Worm (Caenorhabditis elegans) whole organism, mixed stage, embryonic: ENCODE measurements around the gene taf-9.

Experiments used
- M03D4.4 ChIP-seq: sonication (generic microtip); optimal IDR thresholded peaks from 2 replicates; lab custom pipeline; 2017; ENCODE audit warnings: mild to moderate bottlenecking, missing genetic modification characterization, missing compliant biosample characterization
- bed-3 ChIP-seq: fragments of 200-800 bp; sonication (Bioruptor generic); optimal IDR thresholded peaks from 3 replicates; lab custom pipeline; 2018; ENCODE audit warnings: mild to moderate bottlenecking, missing genetic modification characterization, moderate library complexity, missing compliant biosample characterization
- ceh-43 ChIP-seq: fragments of 200-800 bp; sonication (Bioruptor generic); optimal IDR thresholded peaks from 2 replicates; lab custom pipeline; 2018; ENCODE audit warnings: mild to moderate bottlenecking, missing genetic modification characterization, moderate library complexity, missing compliant biosample characterization
- ceh-83 ChIP-seq: fragments of 200-800 bp; sonication (Bioruptor generic); optimal IDR thresholded peaks from 2 replicates; lab custom pipeline; 2018; ENCODE audit warnings: mild to moderate bottlenecking, missing genetic modification characterization, missing compliant biosample characterization
- ces-1 ChIP-seq: fragments of 150-350 bp; optimal IDR thresholded peaks from 2 replicates; lab custom pipeline; 2014; ENCODE audit warnings: missing biosample characterization, missing genetic modification reagents, missing genetic modification characterization
- cnd-1 ChIP-seq: fragments of 200-800 bp; sonication (Bioruptor generic); optimal IDR thresholded peaks from 2 replicates; lab custom pipeline; 2018; ENCODE audit warnings: mild to moderate bottlenecking, missing genetic modification characterization, missing compliant biosample characterization
- drap-1 ChIP-seq: fragments of 200-800 bp; sonication (Bioruptor generic); optimal IDR thresholded peaks from 3 replicates; lab custom pipeline; 2018; ENCODE audit warnings: mild to moderate bottlenecking, missing genetic modification characterization, missing compliant biosample characterization
- elt-1 ChIP-seq: sonication (generic microtip); optimal IDR thresholded peaks from 2 replicates; lab custom pipeline; 2017; ENCODE audit warnings: missing genetic modification characterization, mild to moderate bottlenecking, missing compliant biosample characterization, antibody characterized with exemption, moderate library complexity, borderline replicate concordance; ENCODE audit not compliant: insufficient read depth
- elt-3 ChIP-seq: fragments of 150-350 bp; optimal IDR thresholded peaks from 2 replicates; lab custom pipeline; 2014; ENCODE audit warnings: missing biosample characterization, missing genetic modification characterization
- flh-1 ChIP-seq: fragments of 200-800 bp; sonication (Bioruptor generic); optimal IDR thresholded peaks from 2 replicates; lab custom pipeline; 2018; ENCODE audit warnings: mild to moderate bottlenecking, missing genetic modification characterization, moderate library complexity, missing compliant biosample characterization
- ham-2 ChIP-seq: fragments of 200-800 bp; sonication (Bioruptor generic); optimal IDR thresholded peaks from 2 replicates; lab custom pipeline; 2018; ENCODE audit warnings: mild to moderate bottlenecking, missing genetic modification characterization, missing compliant biosample characterization
- hlh-1 ChIP-seq: fragments of 150-350 bp; optimal IDR thresholded peaks from 2 replicates; lab custom pipeline; 2014; ENCODE audit warnings: missing biosample characterization, missing genetic modification reagents, missing genetic modification characterization
- lin-13 ChIP-seq: fragments of 150-350 bp; optimal IDR thresholded peaks from 2 replicates; lab custom pipeline; 2014; ENCODE audit warnings: missing biosample characterization, missing genetic modification characterization
- lin-32 ChIP-seq: fragments of 200-800 bp; sonication (Bioruptor generic); optimal IDR thresholded peaks from 2 replicates; lab custom pipeline; 2018; ENCODE audit warnings: mild to moderate bottlenecking, missing genetic modification characterization, missing compliant biosample characterization
- lsy-2 ChIP-seq: fragments of 150-350 bp; optimal IDR thresholded peaks from 2 replicates; lab custom pipeline; 2014; ENCODE audit warnings: missing biosample characterization, missing genetic modification characterization
- mep-1 ChIP-seq: fragments of 150-350 bp; optimal IDR thresholded peaks from 2 replicates; lab custom pipeline; 2017; ENCODE audit warnings: missing biosample characterization, missing genetic modification reagents, missing genetic modification characterization, inconsistent platforms
- mls-2 ChIP-seq: sonication (generic microtip); optimal IDR thresholded peaks from 2 replicates; lab custom pipeline; 2016; ENCODE audit warnings: mild to moderate bottlenecking, missing genetic modification characterization, moderate library complexity, missing compliant biosample characterization
- nhr-12 ChIP-seq: fragments of 150-350 bp; optimal IDR thresholded peaks from 2 replicates; lab custom pipeline; 2014; ENCODE audit warnings: missing biosample characterization, missing genetic modification characterization
- nhr-2 ChIP-seq: fragments of 150-350 bp; optimal IDR thresholded peaks from 2 replicates; lab custom pipeline; 2014; ENCODE audit warnings: missing biosample characterization, missing genetic modification characterization
- nhr-28 ChIP-seq: fragments of 150-350 bp; optimal IDR thresholded peaks from 2 replicates; lab custom pipeline; 2014; ENCODE audit warnings: missing biosample characterization, missing genetic modification characterization
- pha-4 ChIP-seq: fragments of 150-350 bp; optimal IDR thresholded peaks from 2 replicates; lab custom pipeline; 2018; ENCODE audit warnings: missing biosample characterization, missing genetic modification reagents, missing genetic modification characterization
- sem-2 ChIP-seq: fragments of 200-800 bp; sonication (Bioruptor generic); optimal IDR thresholded peaks from 2 replicates; lab custom pipeline; 2018; ENCODE audit warnings: mild to moderate bottlenecking, missing genetic modification characterization, missing compliant biosample characterization
- snpc-4 ChIP-seq: fragments of 150-350 bp; optimal IDR thresholded peaks from 2 replicates; lab custom pipeline; 2014; ENCODE audit warnings: missing biosample characterization, missing genetic modification characterization
- sptf-1 ChIP-seq: sonication (generic microtip); optimal IDR thresholded peaks from 2 replicates; lab custom pipeline; 2017; ENCODE audit warnings: mild to moderate bottlenecking, missing genetic modification characterization, moderate library complexity, missing compliant biosample characterization
- tbx-8 ChIP-seq: fragments of 200-800 bp; sonication (Bioruptor generic); optimal IDR thresholded peaks from 2 replicates; lab custom pipeline; 2018; ENCODE audit warnings: mild to moderate bottlenecking, missing genetic modification characterization, moderate library complexity, missing compliant biosample characterization
- unc-120 ChIP-seq: sonication (generic microtip); optimal IDR thresholded peaks from 2 replicates; lab custom pipeline; 2017; ENCODE audit warnings: missing genetic modification characterization, missing compliant biosample characterization; ENCODE audit not compliant: poor library complexity, severe bottlenecking
- unc-39 ChIP-seq: fragments of 150-350 bp; optimal IDR thresholded peaks from 2 replicates; lab custom pipeline; 2014; ENCODE audit warnings: missing biosample characterization, missing genetic modification characterization
- unc-62 ChIP-seq: fragments of 150-350 bp; optimal IDR thresholded peaks from 2 replicates; lab custom pipeline; 2014; ENCODE audit warnings: missing biosample characterization, missing genetic modification reagents, missing genetic modification characterization
- zip-8 ChIP-seq: fragments of 150-350 bp; optimal IDR thresholded peaks from 2 replicates; lab custom pipeline; 2014; ENCODE audit warnings: missing biosample characterization, missing genetic modification characterization
- ztf-11 ChIP-seq: fragments of 150-350 bp; optimal IDR thresholded peaks from 2 replicates; lab custom pipeline; 2014; ENCODE audit warnings: missing biosample characterization, missing genetic modification characterization

taf-9 gene

DNA sequence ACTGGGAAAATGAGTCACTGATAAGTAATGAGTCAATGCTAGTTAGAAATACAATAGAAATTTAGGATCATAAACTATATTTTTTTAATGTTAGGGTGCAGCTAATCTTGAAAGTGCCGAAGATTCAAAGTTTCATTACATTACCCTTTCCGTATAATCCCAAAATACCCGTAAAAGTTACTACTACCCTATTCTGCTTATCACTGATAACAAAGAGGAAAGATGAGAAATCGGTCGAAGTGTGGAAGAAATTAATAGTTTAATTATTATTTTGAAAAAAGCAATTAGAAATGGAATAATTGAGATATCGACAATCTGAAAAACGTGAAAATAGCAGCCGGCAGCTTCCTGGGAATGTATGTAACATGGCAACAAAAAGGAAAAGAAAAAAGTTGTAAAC lies 17.2 kb upstream of the taf-9 start:
- TF ChIP-seq unc-120 (tag; lab: Kevin White, UChicago): no peak
- no peak for TF ChIP-seq M03D4.4 (tag; lab: Kevin White, UChicago)
- TF ChIP-seq tbx-8: no peak
- no peak for TF ChIP-seq sptf-1 (tag; lab: Kevin White, UChicago)
- TF ChIP-seq ham-2 (GFP tag; lab: Kevin White, UChicago): no peak

DNA sequence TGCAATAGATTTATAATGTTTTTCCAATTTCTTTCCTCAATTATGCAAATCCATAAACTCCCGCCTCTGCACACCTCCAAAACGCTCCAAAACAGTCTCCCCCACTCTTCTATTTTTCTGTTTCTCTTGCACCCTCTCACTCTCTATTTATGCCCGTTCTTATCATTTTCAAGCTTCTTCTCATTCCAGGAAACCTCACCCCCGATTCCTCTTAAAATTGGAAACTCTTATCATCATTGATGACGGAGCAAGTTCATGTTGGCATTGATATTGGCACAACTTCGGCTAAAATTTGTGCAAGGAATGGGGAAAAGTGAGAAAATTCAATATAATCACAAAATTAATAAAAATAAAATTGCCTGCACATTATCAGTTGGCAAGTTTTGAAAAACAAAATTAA lies 16.2 kb upstream of the taf-9 start, which contains the start of gene shpk-1:
shpk-1 (plus strand) TSS at position 188 of the 400 bp plus-strand sequence.
- TF ChIP-seq ceh-43 (GFP tag; lab: Kevin White, UChicago) (no peak), unc-120 (tag; lab: Kevin White, UChicago) (no peak), lin-32 (GFP tag; lab: Kevin White, UChicago) (no peak), nhr-2 (no peak), unc-39 (no peak), ceh-83 (GFP tag; lab: Kevin White, UChicago) (no peak), unc-62 (GFP tag; lab: Kevin White, UChicago) (no peak)

DNA sequence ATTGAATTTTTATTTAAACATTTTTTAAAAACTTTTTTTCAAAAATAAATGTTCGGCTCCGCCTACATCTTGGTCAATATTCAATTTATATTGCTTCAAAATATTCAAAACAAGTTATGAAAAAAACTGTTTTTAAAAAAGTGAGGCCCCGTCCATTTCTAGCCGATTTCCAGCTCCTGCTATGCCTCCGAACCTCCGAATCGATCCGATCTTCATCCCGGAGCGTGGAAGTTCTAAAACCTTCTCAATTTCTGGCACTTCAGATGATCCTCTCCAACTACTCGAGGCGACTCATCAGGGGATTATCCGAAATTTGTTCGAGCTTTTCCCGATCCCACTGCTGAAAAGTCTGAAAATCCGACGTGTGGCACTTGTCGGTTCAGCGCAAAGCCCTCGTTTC lies 9.9 kb upstream of the taf-9 start:
- TF ChIP-seq ces-1 (no peak), ceh-83 (GFP tag; lab: Kevin White, UChicago) (no peak), lin-13 (tag; lab: Kevin White, UChicago) (no peak), pha-4 (tag; lab: Kevin White, UChicago) (no peak), drap-1 (GFP tag; lab: Kevin White, UChicago) (no peak), ceh-43 (GFP tag; lab: Kevin White, UChicago) (no peak), nhr-12 (no peak), unc-120 (tag; lab: Kevin White, UChicago) (no peak), unc-39 (no peak), hlh-1 (no peak), flh-1 (no peak), snpc-4 (tag; lab: Kevin White, UChicago) (no peak), unc-62 (GFP tag; lab: Kevin White, UChicago) (no peak), mep-1 (no peak), tbx-8 (no peak), ztf-11 (tag; lab: Kevin White, UChicago) (no peak), ham-2 (GFP tag; lab: Kevin White, UChicago) (no peak), nhr-2 (no peak)

DNA sequence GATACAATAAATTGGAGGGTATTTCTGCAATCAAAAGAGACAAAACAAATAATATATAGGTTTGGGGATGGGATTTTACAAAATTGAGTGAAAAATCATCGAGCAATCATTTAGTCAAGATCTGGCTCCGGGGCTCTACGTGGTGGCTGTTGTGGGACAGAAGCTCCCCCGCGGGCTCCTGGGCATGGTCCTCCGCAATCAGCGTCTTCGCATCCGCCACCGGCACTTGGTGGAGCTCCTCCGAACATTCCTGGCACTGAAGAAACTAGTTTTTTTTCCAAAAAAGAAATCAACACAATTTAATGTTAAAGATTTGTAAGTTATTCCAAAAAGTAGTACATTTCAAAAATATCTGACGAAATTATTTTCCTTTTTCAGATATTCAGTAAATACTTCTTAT lies 9.3 kb upstream of the taf-9 start:
- TF ChIP-seq hlh-1 (no peak), lsy-2 (tag; lab: Kevin White, UChicago) (no peak), lin-13 (tag; lab: Kevin White, UChicago) (no peak), unc-39 (no peak), ces-1 (no peak), tbx-8 (no peak), bed-3 (GFP tag; lab: Kevin White, UChicago) (no peak), ceh-43 (GFP tag; lab: Kevin White, UChicago) (no peak), ceh-83 (GFP tag; lab: Kevin White, UChicago) (no peak), nhr-28 (tag; lab: Kevin White, UChicago) (no peak), drap-1 (GFP tag; lab: Kevin White, UChicago) (no peak)

DNA sequence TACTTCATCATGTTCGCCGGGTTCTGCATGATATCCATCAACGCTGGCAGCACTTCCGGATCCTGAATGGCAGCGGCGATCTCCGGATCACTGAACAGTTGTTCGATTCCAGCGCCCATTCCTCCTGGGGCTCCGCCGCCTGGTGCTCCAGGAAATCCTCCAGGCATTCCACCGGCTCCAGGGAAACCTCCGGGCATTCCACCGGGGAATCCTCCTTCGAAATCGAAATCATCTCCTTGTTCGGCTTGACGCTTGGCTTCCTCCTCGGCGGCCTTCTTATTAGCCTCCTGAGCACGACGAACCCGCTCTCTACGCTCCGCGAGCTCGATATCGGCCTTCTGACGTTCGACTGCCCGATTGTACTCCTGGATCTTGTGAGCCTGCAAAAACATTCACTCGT lies 8.5 kb upstream of the taf-9 start:
- TF ChIP-seq ces-1: no peak
- TF ChIP-seq nhr-2: no peak
- TF ChIP-seq M03D4.4 (tag; lab: Kevin White, UChicago): no peak
- TF ChIP-seq elt-1 (tag; lab: Kevin White, UChicago): no peak
- TF ChIP-seq lsy-2 (tag; lab: Kevin White, UChicago): no peak
- no peak for TF ChIP-seq elt-3 (tag; lab: Kevin White, UChicago)
- no peak for TF ChIP-seq nhr-28 (tag; lab: Kevin White, UChicago)
- TF ChIP-seq sptf-1 (tag; lab: Kevin White, UChicago): no peak
- TF ChIP-seq mep-1: no peak
- no peak for TF ChIP-seq mls-2 (tag; lab: Kevin White, UChicago)
- TF ChIP-seq tbx-8: no peak
- TF ChIP-seq zip-8 (tag; lab: Kevin White, UChicago): no peak
- TF ChIP-seq unc-62 (GFP tag; lab: Kevin White, UChicago): no peak
- no peak for TF ChIP-seq flh-1
- TF ChIP-seq cnd-1 (tag; lab: Kevin White, UChicago): no peak
- no peak for TF ChIP-seq pha-4 (tag; lab: Kevin White, UChicago)
- no peak for TF ChIP-seq snpc-4 (tag; lab: Kevin White, UChicago)
- TF ChIP-seq lin-32 (GFP tag; lab: Kevin White, UChicago): no peak
- no peak for TF ChIP-seq sem-2 (GFP tag; lab: Kevin White, UChicago)
